Worm (Caenorhabditis elegans): ENCODE measurements around the gene T22B7.22.

ce11 chrX:5645606-5646005 is 14.2 kb upstream of the T22B7.22 start:
- TF ChIP-seq skn-1 (tag; optimal IDR thresholded peaks at IDR 0.05) (no peak), pqm-1 (tag; optimal IDR thresholded peaks at IDR 0.05) (no peak), snpc-4 (tag; optimal IDR thresholded peaks at IDR 0.05) (no peak), nhr-25 (tag; optimal IDR thresholded peaks at IDR 0.05) (peak; percentile 76)
